Worm (Caenorhabditis elegans) whole organism, L3 larva: ENCODE data around the gene T28A11.16.

ENCODE experiments used
- R02D3.7 ChIP-seq: fragments of 150-350 bp; optimal IDR thresholded peaks from 2 replicates; lab custom pipeline; 2014; ENCODE audit warnings: missing biosample characterization, missing genetic modification characterization
- ZK546.5 ChIP-seq: sonication (generic microtip); optimal IDR thresholded peaks from 2 replicates; lab custom pipeline; 2017; ENCODE audit warnings: missing biosample characterization, missing genetic modification characterization
- aly-2 ChIP-seq: fragments of 150-350 bp; optimal IDR thresholded peaks from 2 replicates; lab custom pipeline; 2014; ENCODE audit warnings: missing biosample characterization, missing genetic modification characterization
- ama-1 ChIP-seq: fragments of 150-350 bp; optimal IDR thresholded peaks from 2 replicates; lab custom pipeline; 2018
- ceh-16 ChIP-seq: sonication (generic microtip); optimal IDR thresholded peaks from 2 replicates; lab custom pipeline; 2017; ENCODE audit warnings: missing biosample characterization, missing genetic modification characterization
- ceh-82 ChIP-seq: fragments of 150-350 bp; optimal IDR thresholded peaks from 2 replicates; lab custom pipeline; 2014; ENCODE audit warnings: missing biosample characterization, missing genetic modification characterization
- daf-12 ChIP-seq: fragments of 150-350 bp; optimal IDR thresholded peaks from 2 replicates; lab custom pipeline; 2014; ENCODE audit warnings: missing biosample characterization, missing genetic modification reagents, missing genetic modification characterization
- egl-27 ChIP-seq: sonication (generic microtip); optimal IDR thresholded peaks from 4 replicates; lab custom pipeline; 2017; ENCODE audit warnings: missing biosample characterization, missing genetic modification reagents, missing genetic modification characterization
- egl-5 ChIP-seq: fragments of 150-350 bp; optimal IDR thresholded peaks from 2 replicates; lab custom pipeline; 2017; ENCODE audit warnings: missing biosample characterization, missing genetic modification reagents, missing genetic modification characterization, inconsistent platforms
- elt-2 ChIP-seq: sonication (generic microtip); optimal IDR thresholded peaks from 2 replicates; lab custom pipeline; 2016; ENCODE audit warnings: missing genetic modification reagents, mild to moderate bottlenecking, missing genetic modification characterization, missing compliant biosample characterization
- elt-3 ChIP-seq, 3 experiments: fragments of 150-350 bp in 1 of 3; sonication (generic microtip) in 2 of 3; optimal IDR thresholded peaks; 2 replicates in 2 of 3; 4 replicates in 1 of 3; lab custom pipeline; 2014 to 2017; ENCODE audit warnings: missing biosample characterization in 3 of 3, missing genetic modification characterization in 3 of 3
- eor-1 ChIP-seq, 2 experiments: fragments of 150-350 bp; optimal IDR thresholded peaks; 2 replicates each; lab custom pipeline; 2014 to 2018; ENCODE audit warnings: missing biosample characterization in 2 of 2, missing genetic modification characterization in 2 of 2
- fkh-10 ChIP-seq: sonication (generic microtip); optimal IDR thresholded peaks from 2 replicates; lab custom pipeline; 2017; ENCODE audit warnings: missing biosample characterization, missing genetic modification reagents, missing genetic modification characterization
- fkh-2 ChIP-seq: fragments of 150-350 bp; optimal IDR thresholded peaks from 2 replicates; lab custom pipeline; 2014; ENCODE audit warnings: missing biosample characterization, missing genetic modification reagents, missing genetic modification characterization
- fos-1 ChIP-seq: fragments of 150-350 bp; optimal IDR thresholded peaks from 2 replicates; lab custom pipeline; 2014; ENCODE audit warnings: missing biosample characterization, missing genetic modification characterization
- hmg-11 ChIP-seq: sonication (generic microtip); optimal IDR thresholded peaks from 2 replicates; lab custom pipeline; 2016; ENCODE audit warnings: missing genetic modification characterization, missing compliant biosample characterization
- jun-1 ChIP-seq: fragments of 150-350 bp; optimal IDR thresholded peaks from 2 replicates; lab custom pipeline; 2014; ENCODE audit warnings: missing biosample characterization, missing genetic modification reagents, missing genetic modification characterization
- lin-15B ChIP-seq: fragments of 150-350 bp; optimal IDR thresholded peaks from 2 replicates; lab custom pipeline; 2014; ENCODE audit warnings: missing biosample characterization, missing genetic modification characterization
- lin-39 ChIP-seq: fragments of 150-350 bp; optimal IDR thresholded peaks from 2 replicates; lab custom pipeline; 2018; ENCODE audit warnings: missing biosample characterization, missing genetic modification reagents, missing genetic modification characterization
- lsy-12 ChIP-seq: sonication (generic microtip); optimal IDR thresholded peaks from 2 replicates; lab custom pipeline; 2016; ENCODE audit warnings: mild to moderate bottlenecking, missing genetic modification characterization, missing compliant biosample characterization
- mdl-1 ChIP-seq: fragments of 150-350 bp; optimal IDR thresholded peaks from 2 replicates; lab custom pipeline; 2014; ENCODE audit warnings: missing biosample characterization, missing genetic modification characterization
- mml-1 ChIP-seq: fragments of 150-350 bp; sonication (generic microtip); optimal IDR thresholded peaks from 3 replicates; lab custom pipeline; 2014; ENCODE audit warnings: missing biosample characterization, missing genetic modification characterization
- nfya-1 ChIP-seq: sonication (generic microtip); optimal IDR thresholded peaks from 2 replicates; lab custom pipeline; 2017; ENCODE audit warnings: missing genetic modification characterization, mild to moderate bottlenecking, missing compliant biosample characterization, antibody characterized with exemption, moderate library complexity; ENCODE audit not compliant: insufficient read depth
- nhr-11 ChIP-seq: fragments of 150-350 bp; optimal IDR thresholded peaks from 2 replicates; lab custom pipeline; 2014; ENCODE audit warnings: missing biosample characterization, missing genetic modification characterization
- nhr-23 ChIP-seq: fragments of 150-350 bp; optimal IDR thresholded peaks from 2 replicates; lab custom pipeline; 2014; ENCODE audit warnings: missing biosample characterization, missing genetic modification reagents, missing genetic modification characterization
- nhr-237 ChIP-seq: fragments of 150-350 bp; optimal IDR thresholded peaks from 2 replicates; lab custom pipeline; 2014; ENCODE audit warnings: missing biosample characterization, missing genetic modification characterization
- nhr-25 ChIP-seq: sonication (generic microtip); optimal IDR thresholded peaks from 2 replicates; lab custom pipeline; 2017; ENCODE audit warnings: missing biosample characterization, missing genetic modification characterization
- nhr-67 ChIP-seq: fragments of 150-350 bp; optimal IDR thresholded peaks from 2 replicates; lab custom pipeline; 2014; ENCODE audit warnings: missing biosample characterization, missing genetic modification characterization
- pha-4 ChIP-seq: fragments of 150-350 bp; optimal IDR thresholded peaks from 2 replicates; lab custom pipeline; 2014; ENCODE audit warnings: missing biosample characterization, missing genetic modification reagents, missing genetic modification characterization
- pqm-1 ChIP-seq: fragments of 150-350 bp; optimal IDR thresholded peaks from 2 replicates; lab custom pipeline; 2017; ENCODE audit warnings: missing biosample characterization, missing genetic modification characterization, inconsistent platforms
- sea-2 ChIP-seq: fragments of 150-350 bp; sonication (generic microtip); optimal IDR thresholded peaks from 4 replicates; lab custom pipeline; 2014; ENCODE audit warnings: missing biosample characterization, missing genetic modification reagents, missing genetic modification characterization
- skn-1 ChIP-seq: fragments of 150-350 bp; optimal IDR thresholded peaks from 2 replicates; lab custom pipeline; 2014; ENCODE audit warnings: missing biosample characterization, missing genetic modification characterization
- snpc-4 ChIP-seq: fragments of 150-350 bp; optimal IDR thresholded peaks from 2 replicates; lab custom pipeline; 2014; ENCODE audit warnings: missing biosample characterization, missing genetic modification characterization
- unc-62 ChIP-seq: fragments of 150-350 bp; sonication (generic microtip); optimal IDR thresholded peaks from 4 replicates; lab custom pipeline; 2014; ENCODE audit warnings: missing biosample characterization, missing genetic modification reagents, missing genetic modification characterization
- zag-1 ChIP-seq: fragments of 150-350 bp; optimal IDR thresholded peaks from 2 replicates; lab custom pipeline; 2014; ENCODE audit warnings: missing biosample characterization, missing genetic modification characterization
- ztf-11 ChIP-seq: fragments of 150-350 bp; optimal IDR thresholded peaks from 2 replicates; lab custom pipeline; 2014; ENCODE audit warnings: missing biosample characterization, missing genetic modification characterization
- ztf-4 ChIP-seq: fragments of 150-350 bp; optimal IDR thresholded peaks from 2 replicates; lab custom pipeline; 2014; ENCODE audit warnings: missing biosample characterization, missing genetic modification characterization

The T28A11.16 gene

DNA sequence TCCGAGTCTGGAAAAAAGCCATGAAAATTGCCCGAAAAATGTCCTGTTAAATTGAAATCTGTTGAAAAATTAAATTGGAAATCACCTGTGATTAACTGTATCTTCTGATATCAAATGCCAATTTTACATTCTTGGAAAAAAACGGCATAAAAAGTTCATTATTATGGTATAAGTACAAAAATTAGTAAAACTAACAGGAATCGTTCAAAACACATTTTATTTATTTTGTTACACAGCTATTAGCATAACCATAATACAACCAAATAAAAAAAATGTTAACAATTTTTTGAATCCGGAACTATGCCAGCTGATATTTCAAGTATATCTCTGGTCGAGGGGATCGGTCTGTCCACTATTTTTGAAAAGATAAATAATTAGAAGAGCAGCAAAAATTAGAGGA is 28.4 kb downstream of the T28A11.16 start, which contains the start of gene K08D9.10:
K08D9.10 (plus strand) TSS at position 301 of the 400 bp plus-strand sequence.
- TF ChIP-seq nfya-1 (tag; lab: Kevin White, UChicago), result no peak
- TF ChIP-seq aly-2, result no peak
- no peak for TF ChIP-seq nhr-25 (tag; lab: Kevin White, UChicago)
- TF ChIP-seq elt-3 (tag; optimal IDR thresholded peaks at IDR 0.05; lab: Kevin White, UChicago), result no peak
- no peak for TF ChIP-seq snpc-4 (tag; lab: Kevin White, UChicago)
- TF ChIP-seq unc-62 (GFP tag; lab: Kevin White, UChicago), result no peak

- TF ChIP-seq R02D3.7 (tag; lab: Kevin White, UChicago) (no peak), ztf-4 (tag; lab: Kevin White, UChicago) (no peak), daf-12 (no peak), pqm-1 (tag; lab: Kevin White, UChicago) (no peak), aly-2 (no peak), lsy-12 (tag; lab: Kevin White, UChicago) (no peak)
- TF ChIP-seq, all 47 proteins: peak for 0
Observed at ce11 chrV:3230150-3230549, 28.9 kb downstream of the T28A11.16 start.

DNA sequence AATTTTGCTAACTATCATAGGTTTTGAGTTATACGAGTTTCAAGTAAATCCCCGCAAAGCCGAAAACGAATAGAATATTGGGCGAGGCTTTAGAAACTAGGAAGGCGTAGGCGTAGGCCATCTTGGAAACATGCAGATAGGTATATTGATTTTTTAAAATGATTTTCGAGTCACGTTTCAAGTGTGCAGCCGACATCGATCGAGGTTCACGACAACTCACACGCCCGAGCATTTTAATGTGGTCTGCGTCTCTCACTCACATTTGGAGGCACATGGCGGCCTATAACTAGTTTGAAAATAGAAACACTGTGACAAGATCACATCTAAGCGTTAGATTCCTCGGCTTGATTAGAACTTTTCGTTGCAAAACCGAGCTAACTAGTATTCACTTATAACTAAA is 31.6 kb downstream of the T28A11.16 start, which contains the start of gene K08D9.2:
K08D9.2 (plus strand) TSS at position 301 of the 400 bp plus-strand sequence.
- no peak for TF ChIP-seq fkh-2 (tag; lab: Kevin White, UChicago)
- TF ChIP-seq nhr-25 (tag; lab: Kevin White, UChicago), result no peak
- TF ChIP-seq aly-2, result no peak
- TF ChIP-seq mml-1 (tag; lab: Kevin White, UChicago), result no peak
- TF ChIP-seq ceh-16 (tag; lab: Kevin White, UChicago), result no peak
- no peak for TF ChIP-seq ZK546.5 (tag; lab: Kevin White, UChicago)
- no peak for TF ChIP-seq fkh-10 (GFP tag; lab: Kevin White, UChicago)
- no peak for TF ChIP-seq egl-27
- no peak for TF ChIP-seq hmg-11 (tag; lab: Kevin White, UChicago)
- no peak for TF ChIP-seq snpc-4 (tag; lab: Kevin White, UChicago)
- TF ChIP-seq ztf-4 (tag; lab: Kevin White, UChicago), result no peak
- TF ChIP-seq nhr-11, result no peak
- no peak for TF ChIP-seq R02D3.7 (tag; lab: Kevin White, UChicago)
- no peak for TF ChIP-seq lin-15B (tag; lab: Kevin White, UChicago)
- no peak for TF ChIP-seq nhr-67 (tag; lab: Kevin White, UChicago)
- no peak for TF ChIP-seq sea-2
- TF ChIP-seq skn-1 (tag; lab: Kevin White, UChicago), result no peak
- no peak for TF ChIP-seq pha-4 (tag; lab: Kevin White, UChicago)
- TF ChIP-seq ama-1 (lab: Kevin White, UChicago), result no peak

DNA sequence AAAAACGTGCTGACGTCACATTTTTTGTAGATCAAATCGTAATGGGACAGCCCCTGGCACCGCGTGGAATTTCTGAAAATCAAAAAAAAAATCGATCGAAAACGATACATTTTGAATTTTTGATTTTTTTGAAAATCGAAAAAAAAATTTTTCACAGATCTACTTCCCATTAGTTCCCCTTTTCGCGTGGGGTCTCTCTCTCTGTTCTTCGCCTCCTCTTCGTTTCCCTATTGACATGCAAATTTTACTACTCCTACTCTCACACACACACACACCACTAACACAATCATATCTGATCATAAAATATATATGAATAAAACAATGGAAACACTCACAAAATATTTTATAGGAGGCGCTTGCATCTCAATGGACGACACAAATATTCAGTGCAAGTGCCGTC is 40.4 kb downstream of the T28A11.16 start:
- TF ChIP-seq eor-1 (tag; optimal IDR thresholded peaks at IDR 0.05; lab: Kevin White, UChicago) (no peak), snpc-4 (tag; lab: Kevin White, UChicago) (no peak), daf-12 (no peak), jun-1 (tag; lab: Kevin White, UChicago) (no peak), pqm-1 (tag; lab: Kevin White, UChicago) (no peak), skn-1 (tag; lab: Kevin White, UChicago) (no peak), pha-4 (tag; lab: Kevin White, UChicago) (no peak), egl-27 (no peak), lin-39 (tag; lab: Kevin White, UChicago) (no peak), nhr-23 (no peak), mdl-1 (tag; lab: Kevin White, UChicago) (no peak), fos-1 (no peak), zag-1 (tag; lab: Kevin White, UChicago) (no peak), egl-5 (tag; lab: Kevin White, UChicago) (no peak), sea-2 (no peak), ztf-11 (no peak)

ce11 chrV:3210147-3210546 is 48.9 kb downstream of the T28A11.16 start, which contains the start of gene apx-1:
apx-1 (plus strand) TSS chrV:3210196.
- no peak for TF ChIP-seq aly-2
- TF ChIP-seq pqm-1 (tag; lab: Kevin White, UChicago), result no peak
- no peak for TF ChIP-seq unc-62 (GFP tag; lab: Kevin White, UChicago)
- no peak for TF ChIP-seq fkh-10 (GFP tag; lab: Kevin White, UChicago)
- TF ChIP-seq eor-1 (tag; optimal IDR thresholded peaks at IDR 0.05; lab: Kevin White, UChicago), result no peak
- no peak for TF ChIP-seq nhr-237
- TF ChIP-seq lin-15B (tag; lab: Kevin White, UChicago), result no peak
- TF ChIP-seq egl-27, result no peak
- no peak for TF ChIP-seq nhr-67 (tag; lab: Kevin White, UChicago)
- no peak for TF ChIP-seq zag-1 (tag; lab: Kevin White, UChicago)
- TF ChIP-seq lin-39 (tag; lab: Kevin White, UChicago), result no peak
- TF ChIP-seq elt-2, result no peak
- TF ChIP-seq elt-3 (tag; optimal IDR thresholded peaks at IDR 0.05; lab: Kevin White, UChicago), result no peak
- no peak for TF ChIP-seq R02D3.7 (tag; lab: Kevin White, UChicago)
- no peak for TF ChIP-seq mml-1 (tag; lab: Kevin White, UChicago)
- no peak for TF ChIP-seq ceh-82
